Worm (Caenorhabditis elegans): ENCODE data around the gene Y43E12A.3.
A peak's percentile ranks its signal among the peaks of the same experiment; 100 is the strongest.

Gene Y43E12A.3

DNA sequence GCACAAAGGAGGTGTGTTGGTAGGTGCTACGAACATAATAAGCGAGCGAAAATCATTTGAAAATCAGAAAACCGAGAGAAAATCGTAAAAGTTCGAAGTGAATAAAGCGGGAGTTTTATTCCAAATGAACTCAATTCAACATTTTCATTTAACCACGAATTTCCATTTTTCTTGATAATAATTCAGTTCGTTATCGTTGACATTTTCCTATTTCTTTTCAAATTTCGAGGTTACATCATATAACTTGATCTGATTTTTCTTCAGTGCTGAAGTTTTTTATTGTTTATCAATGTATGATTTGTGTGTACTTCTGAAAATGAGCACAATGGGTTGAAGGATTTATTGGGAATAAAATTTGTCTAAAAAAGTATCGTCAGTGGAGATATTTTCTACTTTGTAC, 43.9 kb downstream of the Y43E12A.3 start:
- TF ChIP-seq ama-1 (optimal IDR thresholded peaks at IDR 0.05) (no peak), scrt-1 (GFP tag; IDR thresholded peaks at IDR 0.05) (no peak), ceh-13 (GFP tag; optimal IDR thresholded peaks at IDR 0.05) (no peak), B0310.2 (tag; optimal IDR thresholded peaks at IDR 0.05) (no peak), F13C5.2 (tag; optimal IDR thresholded peaks at IDR 0.05) (no peak), ets-7 (tag; optimal IDR thresholded peaks at IDR 0.05) (no peak), tbx-37 (GFP tag; conservative IDR thresholded peaks at IDR 0.05) (no peak), hmbx-1 (tag; optimal IDR thresholded peaks at IDR 0.05) (no peak), flt-1 (GFP tag; IDR thresholded peaks at IDR 0.05) (no peak), ceh-36 (tag; optimal IDR thresholded peaks at IDR 0.05) (no peak), sea-1 (GFP tag; conservative IDR thresholded peaks at IDR 0.05) (no peak), tbx-11 (GFP tag; IDR thresholded peaks at IDR 0.05) (no peak), hnd-1 (tag; optimal IDR thresholded peaks at IDR 0.05) (no peak), pes-1 (GFP tag; IDR thresholded peaks at IDR 0.05) (no peak), hmg-4 (GFP tag; optimal IDR thresholded peaks at IDR 0.05) (no peak), aly-1 (tag; optimal IDR thresholded peaks at IDR 0.05) (no peak)

ce11 chrIV:11032288-11032687, 44.6 kb downstream of the Y43E12A.3 start, which contains the start of gene hrg-6:
Gene hrg-6, plus strand, starts transcription at chrIV:11032588.
- TF ChIP-seq ceh-36 (tag; optimal IDR thresholded peaks at IDR 0.05) (no peak), tbx-11 (GFP tag; IDR thresholded peaks at IDR 0.05) (no peak), aly-1 (tag; optimal IDR thresholded peaks at IDR 0.05) (no peak), hmbx-1 (tag; optimal IDR thresholded peaks at IDR 0.05) (no peak), ceh-13 (GFP tag; optimal IDR thresholded peaks at IDR 0.05) (no peak)

- TF ChIP-seq F13C5.2 (tag; optimal IDR thresholded peaks at IDR 0.05) (peak; percentile 8), aly-1 (tag; optimal IDR thresholded peaks at IDR 0.05) (no peak)
Measured at ce11 chrIV:11036222-11036621, 48.5 kb downstream of the Y43E12A.3 start, which contains the start of gene fkb-1. Gene fkb-1, plus strand, starts transcription at chrIV:11036582.

DNA sequence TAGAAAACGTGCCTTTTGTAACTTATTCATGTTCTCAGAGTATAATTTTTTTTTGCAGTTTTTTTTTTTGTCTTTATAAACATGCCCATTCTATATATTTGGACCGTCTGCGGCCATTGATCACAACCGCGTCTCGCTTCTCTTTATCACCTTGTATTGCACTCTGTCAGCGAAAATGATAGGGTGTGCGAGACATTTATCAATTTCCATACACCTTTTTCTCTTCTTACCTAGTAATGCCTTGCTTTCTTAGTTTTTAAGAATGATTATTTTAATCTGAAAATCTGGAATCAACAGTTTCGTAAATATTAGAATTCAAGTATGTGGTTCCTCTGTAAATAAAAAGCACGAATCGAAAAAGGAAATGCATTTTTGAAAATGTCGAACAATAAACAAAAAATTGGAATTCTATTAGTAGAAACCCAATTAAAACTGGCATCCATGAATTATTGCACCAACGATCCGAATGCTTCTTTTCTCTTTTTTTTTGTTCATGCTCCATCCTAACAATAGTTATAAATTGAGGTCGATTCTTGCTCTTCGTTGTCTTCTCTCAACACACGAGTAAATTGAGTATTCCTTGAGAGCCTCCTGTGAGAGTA, 49.5 kb downstream of the Y43E12A.3 start:
- TF ChIP-seq ceh-36 (tag; optimal IDR thresholded peaks at IDR 0.05) (no peak), tra-4 (tag; optimal IDR thresholded peaks at IDR 0.05) (no peak), hmg-4 (GFP tag; optimal IDR thresholded peaks at IDR 0.05) (no peak), ama-1 (optimal IDR thresholded peaks at IDR 0.05) (no peak), sea-1 (GFP tag; conservative IDR thresholded peaks at IDR 0.05) (no peak), scrt-1 (GFP tag; IDR thresholded peaks at IDR 0.05) (no peak), tbx-11 (GFP tag; IDR thresholded peaks at IDR 0.05) (no peak), hmbx-1 (tag; optimal IDR thresholded peaks at IDR 0.05) (no peak), flt-1 (GFP tag; IDR thresholded peaks at IDR 0.05) (no peak), aly-1 (tag; optimal IDR thresholded peaks at IDR 0.05) (no peak), pes-1 (GFP tag; IDR thresholded peaks at IDR 0.05) (no peak), tbx-37 (GFP tag; conservative IDR thresholded peaks at IDR 0.05) (no peak), ceh-13 (GFP tag; optimal IDR thresholded peaks at IDR 0.05) (no peak), B0310.2 (tag; optimal IDR thresholded peaks at IDR 0.05) (no peak), hnd-1 (tag; optimal IDR thresholded peaks at IDR 0.05) (no peak), ets-7 (tag; optimal IDR thresholded peaks at IDR 0.05) (no peak)

- no peak for TF ChIP-seq scrt-1 (GFP tag; IDR thresholded peaks at IDR 0.05)
- no peak for TF ChIP-seq tra-4 (tag; optimal IDR thresholded peaks at IDR 0.05)
- TF ChIP-seq hnd-1 (tag; optimal IDR thresholded peaks at IDR 0.05): no peak
- no peak for TF ChIP-seq ceh-36 (tag; optimal IDR thresholded peaks at IDR 0.05)
- TF ChIP-seq ama-1 (optimal IDR thresholded peaks at IDR 0.05): no peak
- no peak for TF ChIP-seq hmbx-1 (tag; optimal IDR thresholded peaks at IDR 0.05)
- TF ChIP-seq F13C5.2 (tag; optimal IDR thresholded peaks at IDR 0.05): no peak
- no peak for TF ChIP-seq sea-1 (GFP tag; conservative IDR thresholded peaks at IDR 0.05)
- TF ChIP-seq aly-1 (tag; optimal IDR thresholded peaks at IDR 0.05): no peak
- no peak for TF ChIP-seq ets-7 (tag; optimal IDR thresholded peaks at IDR 0.05)
- TF ChIP-seq flt-1 (GFP tag; IDR thresholded peaks at IDR 0.05): no peak
- no peak for TF ChIP-seq ceh-13 (GFP tag; optimal IDR thresholded peaks at IDR 0.05)
- no peak for TF ChIP-seq B0310.2 (tag; optimal IDR thresholded peaks at IDR 0.05)
- no peak for TF ChIP-seq tbx-37 (GFP tag; conservative IDR thresholded peaks at IDR 0.05)
- TF ChIP-seq pes-1 (GFP tag; IDR thresholded peaks at IDR 0.05): no peak
- TF ChIP-seq hmg-4 (GFP tag; optimal IDR thresholded peaks at IDR 0.05): no peak
- no peak for TF ChIP-seq tbx-11 (GFP tag; IDR thresholded peaks at IDR 0.05)
Measured at ce11 chrIV:11038218-11038617, 50.5 kb downstream of the Y43E12A.3 start.

DNA sequence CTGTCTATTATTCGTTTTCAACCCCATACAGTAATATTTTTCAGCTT, 50.7 kb downstream of the Y43E12A.3 start, which contains the start of gene kdin-1:
kdin-1 (plus strand) TSS at position 38 of the 47 bp plus-strand sequence.
- TF ChIP-seq hmg-4 (GFP tag; optimal IDR thresholded peaks at IDR 0.05) (no peak), ceh-13 (GFP tag; optimal IDR thresholded peaks at IDR 0.05) (no peak), pes-1 (GFP tag; IDR thresholded peaks at IDR 0.05) (no peak), tra-4 (tag; optimal IDR thresholded peaks at IDR 0.05) (no peak), ama-1 (optimal IDR thresholded peaks at IDR 0.05) (no peak), ets-7 (tag; optimal IDR thresholded peaks at IDR 0.05) (no peak), ceh-36 (tag; optimal IDR thresholded peaks at IDR 0.05) (no peak), aly-1 (tag; optimal IDR thresholded peaks at IDR 0.05) (no peak), B0310.2 (tag; optimal IDR thresholded peaks at IDR 0.05) (no peak), hmbx-1 (tag; optimal IDR thresholded peaks at IDR 0.05) (no peak), tbx-37 (GFP tag; conservative IDR thresholded peaks at IDR 0.05) (no peak), tbx-11 (GFP tag; IDR thresholded peaks at IDR 0.05) (no peak), F13C5.2 (tag; optimal IDR thresholded peaks at IDR 0.05) (no peak), hnd-1 (tag; optimal IDR thresholded peaks at IDR 0.05) (no peak), flt-1 (GFP tag; IDR thresholded peaks at IDR 0.05) (no peak), scrt-1 (GFP tag; IDR thresholded peaks at IDR 0.05) (no peak)

ce11 chrIV:11038665-11039064, 51.0 kb downstream of the Y43E12A.3 start:
- TF ChIP-seq hnd-1 (tag; optimal IDR thresholded peaks at IDR 0.05) (no peak), sea-1 (GFP tag; conservative IDR thresholded peaks at IDR 0.05) (no peak), tbx-37 (GFP tag; conservative IDR thresholded peaks at IDR 0.05) (no peak), aly-1 (tag; optimal IDR thresholded peaks at IDR 0.05) (no peak), hmbx-1 (tag; optimal IDR thresholded peaks at IDR 0.05) (no peak), flt-1 (GFP tag; IDR thresholded peaks at IDR 0.05) (no peak), ets-7 (tag; optimal IDR thresholded peaks at IDR 0.05) (no peak), ceh-13 (GFP tag; optimal IDR thresholded peaks at IDR 0.05) (no peak), tbx-11 (GFP tag; IDR thresholded peaks at IDR 0.05) (no peak)

All from whole organism, early embryonic.